Fruit fly (Drosophila melanogaster) whole organism, wandering third instar larva: ENCODE results near the gene CG8578.

Experiments used
- CG9705 ChIP-seq: fragments of 200-800 bp; sonication (Bioruptor generic); optimal IDR thresholded peaks from 2 replicates; lab custom pipeline; 2018; ENCODE audit warnings: missing biosample characterization, mild to moderate bottlenecking, missing genetic modification characterization
- Jra ChIP-seq: sonication (Bioruptor generic); optimal IDR thresholded peaks from 2 replicates; lab custom pipeline; 2016; ENCODE audit warnings: missing biosample characterization, missing genetic modification characterization
- br ChIP-seq: fragments of 200-800 bp; sonication (Bioruptor generic); optimal IDR thresholded peaks from 2 replicates; lab custom pipeline; 2016; ENCODE audit warnings: missing biosample characterization, missing genetic modification characterization
- fru ChIP-seq: fragments of 200-800 bp; sonication (Bioruptor generic); optimal IDR thresholded peaks from 3 replicates; lab custom pipeline; 2016; ENCODE audit warnings: missing biosample characterization, mild to moderate bottlenecking, missing genetic modification characterization
- h ChIP-seq: fragments of 200-800 bp; sonication (Bioruptor generic); optimal IDR thresholded peaks from 3 replicates; lab custom pipeline; 2016; ENCODE audit warnings: missing biosample characterization, mild to moderate bottlenecking, missing genetic modification characterization
- lola ChIP-seq: fragments of >200 bp; optimal IDR thresholded peaks from 2 replicates; lab custom pipeline; 2017; ENCODE audit warnings: missing biosample characterization, missing genetic modification characterization
- psq ChIP-seq: fragments of 200-800 bp; sonication (Bioruptor generic); optimal IDR thresholded peaks from 3 replicates; lab custom pipeline; 2017; ENCODE audit warnings: missing biosample characterization, mild to moderate bottlenecking, missing genetic modification characterization, moderate library complexity
- usp ChIP-seq: fragments of >200 bp; optimal IDR thresholded peaks from 2 replicates; lab custom pipeline; 2017; ENCODE audit warnings: missing biosample characterization, missing genetic modification characterization

DNA sequence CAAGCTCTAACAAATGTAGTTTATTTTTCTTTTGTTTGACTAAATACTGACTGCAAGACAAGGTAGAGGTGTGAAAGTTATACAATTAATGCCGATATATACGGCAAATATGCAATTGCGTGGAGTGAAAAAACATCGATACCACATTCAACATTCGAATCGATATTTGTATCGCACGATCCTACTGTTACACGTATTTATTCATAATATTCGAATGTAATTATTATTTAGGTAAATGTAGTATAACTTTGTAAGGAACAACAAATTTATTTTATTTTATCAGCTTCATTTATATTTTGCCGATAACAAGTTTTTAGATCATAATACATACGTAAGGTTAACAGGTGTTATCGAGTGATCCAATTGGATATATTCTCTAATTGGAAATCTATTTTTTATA lies 8.9 kb upstream of the CG8578 start, which contains the start of gene Chc:
- TF ChIP-seq br (GFP tag; lab: Kevin White, UChicago): no peak
- no peak for TF ChIP-seq psq (GFP tag; lab: Kevin White, UChicago)
- no peak for TF ChIP-seq CG9705 (GFP tag; lab: Kevin White, UChicago)
- peak; percentile 9 for TF ChIP-seq h (GFP tag; lab: Kevin White, UChicago)
- no peak for TF ChIP-seq Jra (GFP tag; lab: Kevin White, UChicago)
- TF ChIP-seq lola (GFP tag; lab: Kevin White, UChicago): no peak
- TF ChIP-seq usp (GFP tag; lab: Kevin White, UChicago): no peak
- TF ChIP-seq fru (GFP tag; lab: Kevin White, UChicago): no peak
